Fruit fly (Drosophila melanogaster) whole organism, pupa: ENCODE measurements around the gene CG32755.
A peak's percentile ranks its signal among the peaks of the same experiment; 100 is the strongest.

Experiments
- CG13204 ChIP-seq: fragments of 200-800 bp; sonication (Bioruptor generic); optimal IDR thresholded peaks from 2 replicates; lab custom pipeline; 2018; ENCODE audit warnings: missing biosample characterization, mild to moderate bottlenecking, missing genetic modification characterization, moderate library complexity
- CG14655 ChIP-seq: fragments of 200-800 bp; sonication (Bioruptor generic); optimal IDR thresholded peaks from 3 replicates; lab custom pipeline; 2017; ENCODE audit warnings: mild to moderate bottlenecking, missing biosample characterization, missing genetic modification reagents, missing genetic modification characterization
- CG32121 ChIP-seq: fragments of 200-800 bp; sonication (Bioruptor generic); IDR thresholded peaks from 2 replicates; pipeline ENCODE4 v1.3.6; 2022; ENCODE audit warnings: missing biosample characterization, missing genetic modification characterization
- CG34367 ChIP-seq: fragments of 200-800 bp; sonication (Bioruptor generic); optimal IDR thresholded peaks from 2 replicates; lab custom pipeline; 2018; ENCODE audit warnings: missing biosample characterization, mild to moderate bottlenecking, missing genetic modification characterization
- CG4496 ChIP-seq: fragments of 200-800 bp; sonication (Bioruptor generic); IDR thresholded peaks from 3 replicates; pipeline ENCODE4 v1.3.6; 2022; ENCODE audit warnings: missing biosample characterization, missing genetic modification characterization
- CG8159 ChIP-seq: fragments of 200-800 bp; sonication (Bioruptor generic); optimal IDR thresholded peaks from 3 replicates; lab custom pipeline; 2018; ENCODE audit warnings: missing biosample characterization, mild to moderate bottlenecking, missing genetic modification characterization, moderate library complexity
- CG8301 ChIP-seq: fragments of 200-800 bp; sonication (Bioruptor generic); optimal IDR thresholded peaks from 2 replicates; lab custom pipeline; 2018; ENCODE audit warnings: missing biosample characterization, mild to moderate bottlenecking, missing genetic modification characterization
- CG9948 ChIP-seq: fragments of 200-800 bp; sonication (Bioruptor generic); optimal IDR thresholded peaks from 2 replicates; lab custom pipeline; 2018; ENCODE audit warnings: missing biosample characterization, mild to moderate bottlenecking, missing genetic modification characterization, moderate library complexity
- D1 ChIP-seq: fragments of 200-800 bp; sonication (Bioruptor generic); optimal IDR thresholded peaks from 2 replicates; lab custom pipeline; 2018; ENCODE audit warnings: missing biosample characterization, mild to moderate bottlenecking, missing genetic modification characterization, moderate library complexity
- EcR ChIP-seq: fragments of 200-800 bp; sonication (Bioruptor generic); optimal IDR thresholded peaks from 3 replicates; lab custom pipeline; 2019; ENCODE audit warnings: missing biosample characterization, missing genetic modification characterization, mild to moderate bottlenecking, moderate library complexity, missing genetic modification reagents
- Ets98B ChIP-seq: fragments of 200-800 bp; sonication (Bioruptor generic); IDR thresholded peaks from 2 replicates; pipeline ENCODE4 v1.3.6; 2022; ENCODE audit warnings: missing biosample characterization, missing genetic modification characterization
- Pif1B ChIP-seq: fragments of 200-800 bp; sonication (Bioruptor generic); optimal IDR thresholded peaks from 3 replicates; lab custom pipeline; 2016; ENCODE audit warnings: missing biosample characterization, missing genetic modification characterization
- Snoo ChIP-seq: fragments of 200-800 bp; sonication (Bioruptor generic); optimal IDR thresholded peaks from 3 replicates; lab custom pipeline; 2017; ENCODE audit warnings: missing biosample characterization, mild to moderate bottlenecking, missing genetic modification characterization, inconsistent platforms

DNA sequence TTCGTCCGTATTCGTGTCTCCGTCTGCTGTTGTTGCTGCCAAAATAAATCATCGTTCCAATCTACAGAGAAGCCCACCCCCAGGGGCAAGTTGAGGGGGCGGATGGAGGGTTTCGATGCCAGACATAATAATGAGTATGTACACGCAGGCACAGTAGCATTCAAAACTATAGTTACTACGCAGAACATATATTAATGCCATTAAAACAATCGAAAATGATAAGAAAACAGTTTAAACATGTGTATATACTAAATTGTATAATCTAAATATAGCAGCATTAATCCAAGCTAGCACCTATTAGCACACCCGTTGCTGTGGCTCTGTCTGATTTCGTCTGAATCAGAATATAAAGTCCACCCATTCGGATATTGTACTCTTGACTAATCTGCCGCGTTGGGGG lies 30.8 kb downstream of the CG32755 start:
- TF ChIP-seq D1 (tag; lab: Kevin White, UChicago) (no peak), CG9948 (tag; lab: Kevin White, UChicago) (peak; percentile 61), CG4496 (GFP tag; lab: Robert Waterston, UW) (peak; percentile 82), Snoo (tag; lab: Kevin White, UChicago) (peak; percentile 88), Ets98B (peak; percentile 83), CG8159 (peak; percentile 75), CG34367 (tag; lab: Kevin White, UChicago) (peak; percentile 60), CG14655 (GFP tag; lab: Kevin White, UChicago) (peak; percentile 57), Pif1B (GFP tag; lab: Kevin White, UChicago) (peak; percentile 72), CG32121 (peak; percentile 72), CG13204 (GFP tag; lab: Kevin White, UChicago) (peak; percentile 46), EcR (GFP tag; lab: Kevin White, UChicago) (no peak), CG8301 (tag; lab: Kevin White, UChicago) (peak; percentile 62)
